Fruit fly (Drosophila melanogaster) whole organism, embryonic: ENCODE data around the gene NFAT.
A peak's percentile ranks its signal among the peaks of the same experiment; 100 is the strongest.

Source experiments
- CG11093 ChIP-seq: fragments of 200-800 bp; sonication (Bioruptor generic); IDR thresholded peaks from 3 replicates; pipeline ENCODE4 v1.3.6; 2022; ENCODE audit warnings: missing biosample characterization, missing genetic modification characterization
- CG1602 ChIP-seq: fragments of 200-800 bp; sonication (Bioruptor generic); optimal IDR thresholded peaks from 3 replicates; lab custom pipeline; 2016; ENCODE audit warnings: missing biosample characterization, missing genetic modification characterization
- CG3407 ChIP-seq: fragments of 200-800 bp; sonication (Bioruptor generic); optimal IDR thresholded peaks from 2 replicates; lab custom pipeline; 2018; ENCODE audit warnings: missing biosample characterization, mild to moderate bottlenecking, missing genetic modification characterization
- E2f1 ChIP-seq: fragments of 200-800 bp; sonication (Bioruptor generic); IDR thresholded peaks from 2 replicates; pipeline ENCODE4 v1.3.6; 2022; ENCODE audit warnings: missing biosample characterization, missing genetic modification characterization
- GATAe ChIP-seq: fragments of 200-800 bp; sonication (Bioruptor generic); conservative IDR thresholded peaks from 2 replicates; pipeline ENCODE4 v1.3.6; 2022; ENCODE audit warnings: missing biosample characterization, missing genetic modification characterization
- Hmr ChIP-seq: fragments of 200-800 bp; sonication (Bioruptor generic); optimal IDR thresholded peaks from 3 replicates; lab custom pipeline; 2017; ENCODE audit warnings: mild to moderate bottlenecking, missing biosample characterization, missing genetic modification reagents, missing genetic modification characterization
- bigmax ChIP-seq: fragments of 200-800 bp; sonication (Bioruptor generic); optimal IDR thresholded peaks from 2 replicates; lab custom pipeline; 2018; ENCODE audit warnings: missing biosample characterization, mild to moderate bottlenecking, missing genetic modification characterization
- fd96Cb ChIP-seq: fragments of 200-800 bp; sonication (Bioruptor generic); optimal IDR thresholded peaks from 2 replicates; lab custom pipeline; 2018; ENCODE audit warnings: missing biosample characterization, mild to moderate bottlenecking, missing genetic modification characterization, moderate library complexity
- lola ChIP-seq, 3 experiments: fragments of >200 bp in 2 of 3; fragments of 200-800 bp in 1 of 3; sonication (Bioruptor generic) in 1 of 3; optimal IDR thresholded peaks; 2 replicates each; lab custom pipeline; 2017 to 2019; ENCODE audit warnings: missing biosample characterization in 3 of 3, missing genetic modification characterization in 3 of 3, mild to moderate bottlenecking in 1 of 3, moderate library complexity in 1 of 3
- tll ChIP-seq, 2 experiments: fragments of 200-800 bp in 1 of 2; fragments of >200 bp in 1 of 2; sonication (Bioruptor generic) in 1 of 2; optimal IDR thresholded peaks; 2 replicates each; lab custom pipeline; 2017 to 2019; ENCODE audit warnings: missing biosample characterization in 2 of 2, missing genetic modification characterization in 2 of 2, mild to moderate bottlenecking in 1 of 2, moderate library complexity in 1 of 2

dm6 chrX:13681906-13682305, 57.4 kb downstream of the NFAT start:
- no peak for TF ChIP-seq tll (GFP tag; optimal IDR thresholded peaks at IDR 0.05; lab: Kevin White, UChicago)
- peak; percentile 19 for TF ChIP-seq Hmr (GFP tag; lab: Kevin White, UChicago)
- no peak for TF ChIP-seq bigmax (GFP tag; lab: Kevin White, UChicago)
- no peak for TF ChIP-seq CG1602 (GFP tag; lab: Kevin White, UChicago)
- no peak for TF ChIP-seq GATAe (GFP tag; lab: Robert Waterston, UW)
- TF ChIP-seq CG3407 (GFP tag; lab: Kevin White, UChicago): no peak
- no peak for TF ChIP-seq fd96Cb (tag; lab: Kevin White, UChicago)
- TF ChIP-seq CG11093: no peak
- no peak for TF ChIP-seq lola (GFP tag; optimal IDR thresholded peaks at IDR 0.05; lab: Kevin White, UChicago)
- TF ChIP-seq E2f1 (GFP tag; lab: Robert Waterston, UW): no peak
